Fruit fly (Drosophila melanogaster) whole organism, embryonic: Measurements from ENCODE around the gene Gprk2.

Experiments used
- Atf6 ChIP-seq: fragments of 200-800 bp; sonication (Bioruptor generic); IDR thresholded peaks from 2 replicates; pipeline ENCODE4 v1.3.6; 2022; ENCODE audit warnings: missing biosample characterization, missing genetic modification characterization
- B-H2 ChIP-seq: fragments of 200-800 bp; sonication (Bioruptor generic); optimal IDR thresholded peaks from 2 replicates; lab custom pipeline; 2018; ENCODE audit warnings: missing biosample characterization, mild to moderate bottlenecking, missing genetic modification characterization
- Bgb ChIP-seq: fragments of 200-800 bp; sonication (Bioruptor generic); IDR thresholded peaks from 2 replicates; pipeline ENCODE4 v1.3.6; 2022; ENCODE audit warnings: missing biosample characterization, missing genetic modification characterization; ENCODE audit not compliant: partially characterized antibody
- CG10462 ChIP-seq: fragments of 200-800 bp; sonication (Bioruptor generic); optimal IDR thresholded peaks from 2 replicates; lab custom pipeline; 2016; ENCODE audit warnings: missing biosample characterization, missing genetic modification characterization
- CG12659 ChIP-seq: fragments of 200-800 bp; sonication (Bioruptor generic); optimal IDR thresholded peaks from 3 replicates; lab custom pipeline; 2017; ENCODE audit warnings: mild to moderate bottlenecking, missing biosample characterization, missing genetic modification reagents, missing genetic modification characterization
- CG13123 ChIP-seq: fragments of 200-800 bp; sonication (Bioruptor generic); optimal IDR thresholded peaks from 2 replicates; lab custom pipeline; 2016; ENCODE audit warnings: missing biosample characterization, missing genetic modification characterization
- CG13296 ChIP-seq: fragments of 200-800 bp; sonication (Bioruptor generic); optimal IDR thresholded peaks from 3 replicates; lab custom pipeline; 2018; ENCODE audit warnings: missing biosample characterization, mild to moderate bottlenecking, missing genetic modification characterization
- CG14014 ChIP-seq: fragments of 200-800 bp; sonication (Bioruptor generic); IDR thresholded peaks from 2 replicates; pipeline ENCODE4 v1.3.6; 2022; ENCODE audit warnings: missing biosample characterization, missing genetic modification characterization
- CG17328 ChIP-seq: fragments of 200-800 bp; sonication (Bioruptor generic); IDR thresholded peaks from 2 replicates; pipeline ENCODE4 v1.3.6; 2022; ENCODE audit warnings: missing biosample characterization, missing genetic modification characterization
- CG17568 ChIP-seq: fragments of 200-800 bp; sonication (Bioruptor generic); optimal IDR thresholded peaks from 2 replicates; lab custom pipeline; 2018; ENCODE audit warnings: missing biosample characterization, mild to moderate bottlenecking, missing genetic modification characterization, moderate library complexity
- CG2889 ChIP-seq: fragments of 200-800 bp; sonication (Bioruptor generic); IDR thresholded peaks from 3 replicates; pipeline ENCODE4 v1.3.6; 2022; ENCODE audit warnings: missing biosample characterization, missing genetic modification characterization
- CG3065 ChIP-seq: fragments of 200-800 bp; sonication (Bioruptor generic); optimal IDR thresholded peaks from 2 replicates; lab custom pipeline; 2016; ENCODE audit warnings: missing biosample characterization, missing genetic modification characterization
- CG32532 ChIP-seq: fragments of 200-800 bp; sonication (Bioruptor generic); IDR thresholded peaks from 2 replicates; pipeline ENCODE4 v1.3.6; 2022; ENCODE audit warnings: missing biosample characterization, missing genetic modification characterization
- CG43689 ChIP-seq: fragments of 200-800 bp; sonication (Bioruptor generic); IDR thresholded peaks from 2 replicates; pipeline ENCODE4 v1.3.6; 2022; ENCODE audit warnings: missing biosample characterization, missing genetic modification characterization
- CG6254 ChIP-seq: fragments of 200-800 bp; sonication (Bioruptor generic); optimal IDR thresholded peaks from 3 replicates; lab custom pipeline; 2017; ENCODE audit warnings: mild to moderate bottlenecking, missing biosample characterization, missing genetic modification reagents, missing genetic modification characterization
- CG7839 ChIP-seq: fragments of 200-800 bp; sonication (Bioruptor generic); optimal IDR thresholded peaks from 3 replicates; lab custom pipeline; 2018; ENCODE audit warnings: missing biosample characterization, mild to moderate bottlenecking, missing genetic modification characterization, moderate library complexity
- Deaf1 ChIP-seq: fragments of 200-800 bp; optimal IDR thresholded peaks from 3 replicates; lab custom pipeline; 2019; ENCODE audit warnings: missing biosample characterization, mild to moderate bottlenecking, missing genetic modification characterization, moderate library complexity
- Dll ChIP-seq: fragments of 200-800 bp; sonication (Bioruptor generic); IDR thresholded peaks from 4 replicates; pipeline ENCODE4 v1.3.6; 2022; ENCODE audit warnings: missing biosample characterization, missing genetic modification characterization; ENCODE audit not compliant: partially characterized antibody
- Dref ChIP-seq: fragments of 200-800 bp; sonication (Bioruptor generic); IDR thresholded peaks from 2 replicates; pipeline ENCODE4 v1.3.6; 2022; ENCODE audit warnings: missing biosample characterization, missing genetic modification characterization
- HLH54F ChIP-seq: fragments of 200-800 bp; sonication (Bioruptor generic); optimal IDR thresholded peaks from 3 replicates; lab custom pipeline; 2016; ENCODE audit warnings: missing biosample characterization, missing genetic modification characterization
- Hr39 ChIP-seq: fragments of >200 bp; optimal IDR thresholded peaks from 2 replicates; lab custom pipeline; 2017
- Hr51 ChIP-seq, 2 experiments: fragments of 200-800 bp; sonication (Bioruptor generic); optimal IDR thresholded peaks; 2 replicates in 1 of 2; 3 replicates in 1 of 2; lab custom pipeline; 2016 to 2018; ENCODE audit warnings: missing biosample characterization in 2 of 2, missing genetic modification characterization in 2 of 2, mild to moderate bottlenecking in 1 of 2, moderate library complexity in 1 of 2
- MBD-R2 ChIP-seq: fragments of 200-800 bp; sonication (Bioruptor generic); IDR thresholded peaks from 2 replicates; pipeline ENCODE4 v1.3.6; 2022; ENCODE audit warnings: missing biosample characterization, missing genetic modification characterization
- MESR4 ChIP-seq: fragments of 200-800 bp; sonication (Bioruptor generic); optimal IDR thresholded peaks from 2 replicates; lab custom pipeline; 2018; ENCODE audit warnings: missing biosample characterization, mild to moderate bottlenecking, missing genetic modification characterization, moderate library complexity
- Med ChIP-seq: fragments of 200-800 bp; sonication (Bioruptor generic); peaks from one replicate; lab custom pipeline; 2016; ENCODE audit warnings: missing biosample characterization, missing genetic modification characterization, mild to moderate bottlenecking, inconsistent platforms, moderate library complexity
- Nf-YB ChIP-seq: fragments of 200-800 bp; sonication (Bioruptor generic); optimal IDR thresholded peaks from 3 replicates; lab custom pipeline; 2019; ENCODE audit warnings: missing biosample characterization, mild to moderate bottlenecking, missing genetic modification characterization, moderate library complexity
- Sox100B ChIP-seq: fragments of 200-800 bp; sonication (Bioruptor generic); optimal IDR thresholded peaks from 3 replicates; lab custom pipeline; 2018; ENCODE audit warnings: missing biosample characterization, mild to moderate bottlenecking, missing genetic modification characterization
- Xbp1 ChIP-seq: fragments of 200-800 bp; sonication (Bioruptor generic); optimal IDR thresholded peaks from 3 replicates; lab custom pipeline; 2016; ENCODE audit warnings: missing biosample characterization, mild to moderate bottlenecking, missing genetic modification characterization
- ara ChIP-seq: fragments of 200-800 bp; sonication (Bioruptor generic); IDR thresholded peaks from 2 replicates; pipeline ENCODE4 v1.3.6; 2022; ENCODE audit warnings: missing biosample characterization, missing genetic modification characterization
- chinmo ChIP-seq: fragments of 200-800 bp; sonication (Bioruptor generic); IDR thresholded peaks from 4 replicates; pipeline ENCODE4 v1.3.6; 2022; ENCODE audit warnings: missing biosample characterization, missing genetic modification characterization; ENCODE audit not compliant: partially characterized antibody
- crol ChIP-seq: fragments of 200-800 bp; sonication (Bioruptor generic); IDR thresholded peaks from 2 replicates; pipeline ENCODE4 v1.3.6; 2022; ENCODE audit warnings: missing biosample characterization, missing genetic modification characterization
- dmrt99B ChIP-seq: fragments of 200-800 bp; sonication (Bioruptor generic); optimal IDR thresholded peaks from 2 replicates; lab custom pipeline; 2018; ENCODE audit warnings: missing biosample characterization, mild to moderate bottlenecking, missing genetic modification characterization, moderate library complexity
- dpn ChIP-seq, 2 experiments: fragments of 200-800 bp; sonication (Bioruptor generic); optimal IDR thresholded peaks; 3 replicates each; lab custom pipeline; 2016; ENCODE audit warnings: missing biosample characterization in 2 of 2, missing genetic modification characterization in 2 of 2
- exex ChIP-seq: fragments of 200-800 bp; sonication (Bioruptor generic); optimal IDR thresholded peaks from 4 replicates; lab custom pipeline; 2018; ENCODE audit warnings: missing biosample characterization, mild to moderate bottlenecking, missing genetic modification characterization, moderate library complexity
- ftz-f1 ChIP-seq: fragments of 200-800 bp; sonication (Bioruptor generic); optimal IDR thresholded peaks from 2 replicates; lab custom pipeline; 2016; ENCODE audit warnings: missing biosample characterization, missing genetic modification characterization
- gcm2 ChIP-seq: fragments of 200-800 bp; sonication (Bioruptor generic); optimal IDR thresholded peaks from 2 replicates; lab custom pipeline; 2016; ENCODE audit warnings: missing biosample characterization, missing genetic modification characterization
- gfzf ChIP-seq: fragments of 200-800 bp; sonication (Bioruptor generic); optimal IDR thresholded peaks from 2 replicates; lab custom pipeline; 2016; ENCODE audit warnings: missing biosample characterization, mild to moderate bottlenecking, missing genetic modification characterization, moderate library complexity
- hbn ChIP-seq: fragments of 200-800 bp; sonication (Bioruptor generic); IDR thresholded peaks from 2 replicates; pipeline ENCODE4 v1.3.6; 2022; ENCODE audit warnings: missing biosample characterization, missing genetic modification characterization; ENCODE audit not compliant: partially characterized antibody
- kah ChIP-seq: fragments of 200-800 bp; sonication (Bioruptor generic); optimal IDR thresholded peaks from 2 replicates; lab custom pipeline; 2018; ENCODE audit warnings: missing biosample characterization, mild to moderate bottlenecking, missing genetic modification characterization
- knrl ChIP-seq: fragments of 200-800 bp; sonication (Bioruptor generic); IDR thresholded peaks from 3 replicates; pipeline ENCODE4 v1.3.6; 2022; ENCODE audit warnings: missing biosample characterization, missing genetic modification characterization; ENCODE audit not compliant: partially characterized antibody
- lilli ChIP-seq: fragments of 200-800 bp; sonication (Bioruptor generic); optimal IDR thresholded peaks from 3 replicates; lab custom pipeline; 2016; ENCODE audit warnings: missing biosample characterization, missing genetic modification characterization
- lmd ChIP-seq: fragments of 200-800 bp; sonication (Bioruptor generic); IDR thresholded peaks from 2 replicates; pipeline ENCODE4 v1.3.6; 2022; ENCODE audit warnings: missing biosample characterization, missing genetic modification characterization
- mirr ChIP-seq: fragments of 200-800 bp; sonication (Bioruptor generic); optimal IDR thresholded peaks from 3 replicates; lab custom pipeline; 2018; ENCODE audit warnings: missing biosample characterization, mild to moderate bottlenecking, missing genetic modification characterization
- prd ChIP-seq, 3 experiments: fragments of >200 bp in 2 of 3; fragments of 200-800 bp in 1 of 3; sonication (Bioruptor generic) in 1 of 3; optimal IDR thresholded peaks in 2 of 3; IDR thresholded peaks in 1 of 3; 2 replicates in 2 of 3; 3 replicates in 1 of 3; pipeline versions ENCODE4 v1.3.6 to Lab custom; 2017 to 2022; ENCODE audit warnings: missing biosample characterization in 1 of 3, missing genetic modification characterization in 1 of 3
- row ChIP-seq: fragments of 200-800 bp; sonication (Bioruptor generic); IDR thresholded peaks from 3 replicates; pipeline ENCODE4 v1.3.6; 2022; ENCODE audit warnings: missing biosample characterization, missing genetic modification characterization
- scrt ChIP-seq: fragments of 200-800 bp; sonication (Bioruptor generic); optimal IDR thresholded peaks from 2 replicates; lab custom pipeline; 2018; ENCODE audit warnings: missing biosample characterization, mild to moderate bottlenecking, missing genetic modification characterization, moderate library complexity
- slbo ChIP-seq: fragments of 200-800 bp; sonication (Bioruptor generic); IDR thresholded peaks from 2 replicates; pipeline ENCODE4 v1.3.6; 2022; ENCODE audit warnings: missing biosample characterization, missing genetic modification characterization
- unc-4 ChIP-seq: fragments of 200-800 bp; sonication (Bioruptor generic); IDR thresholded peaks from 2 replicates; pipeline ENCODE4 v1.3.6; 2022; ENCODE audit warnings: missing biosample characterization, missing genetic modification characterization; ENCODE audit not compliant: partially characterized antibody
- zf30C ChIP-seq: fragments of 200-800 bp; sonication (Bioruptor generic); optimal IDR thresholded peaks from 3 replicates; lab custom pipeline; 2018; ENCODE audit warnings: missing biosample characterization, mild to moderate bottlenecking, missing genetic modification characterization

The Gprk2 gene

DNA sequence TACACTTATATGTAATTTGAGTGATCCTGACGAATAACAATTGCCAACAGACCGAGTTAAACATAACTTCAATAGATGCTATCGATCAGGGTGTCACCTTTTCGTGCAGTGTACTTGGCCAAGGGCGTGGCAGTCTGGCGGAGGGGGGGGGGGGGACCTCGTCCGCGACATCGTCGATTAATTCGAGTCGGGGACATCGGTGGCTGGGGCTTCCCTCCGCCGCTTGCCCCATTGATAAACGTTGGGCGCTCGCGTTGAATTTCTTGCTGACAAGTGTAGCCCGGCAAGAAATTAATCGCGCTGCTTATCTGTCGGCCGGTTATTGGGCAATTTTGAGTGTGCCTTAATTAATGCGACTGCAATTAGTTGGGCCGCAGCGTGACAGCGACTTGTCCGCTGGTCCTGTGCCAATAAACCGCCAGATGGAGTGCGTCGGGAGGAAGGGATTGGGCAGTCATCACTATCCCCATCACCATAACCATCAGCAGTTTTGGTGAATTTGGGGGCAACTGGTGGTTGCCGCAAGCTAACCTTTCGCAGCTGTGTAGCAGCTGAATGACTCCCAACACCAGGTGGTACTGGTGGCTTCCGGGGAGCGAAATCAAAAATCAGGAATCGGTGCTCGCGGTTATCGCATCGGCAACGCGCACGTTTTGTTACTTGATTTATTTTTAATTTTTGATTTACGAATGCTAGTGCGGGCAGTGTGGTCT, 57.4 kb downstream of the Gprk2 start:
- TF ChIP-seq CG17328 (GFP tag; lab: Robert Waterston, UW) (no peak), row (GFP tag; lab: Robert Waterston, UW) (peak; percentile 52), Med (GFP tag; lab: Kevin White, UChicago) (peak; percentile 81), Hr39 (peak; percentile 79), CG14014 (GFP tag; lab: Robert Waterston, UW) (0 out of 2 replicates have a peak, but pooled peaks have one; percentile 9), zf30C (GFP tag; lab: Kevin White, UChicago) (peak; percentile 57), CG13296 (GFP tag; lab: Kevin White, UChicago) (no peak), CG3065 (peak; percentile 72), MBD-R2 (GFP tag; lab: Robert Waterston, UW) (peak; percentile 24; the same call in 1 of the 2 replicates), scrt (GFP tag; lab: Kevin White, UChicago) (peak; percentile 72), CG17568 (no peak), CG12659 (GFP tag; lab: Kevin White, UChicago) (peak; percentile 19), dpn (GFP tag; optimal IDR thresholded peaks at IDR 0.05; lab: Kevin White, UChicago) (peak in 1 of 2 experiments; percentile 1), Bgb (0 out of 2 replicates have a peak, but pooled peaks have one; percentile 14), Deaf1 (tag; lab: Kevin White, UChicago) (peak; percentile 12), CG32532 (GFP tag; lab: Robert Waterston, UW) (no peak), Xbp1 (GFP tag; lab: Kevin White, UChicago) (peak; percentile 11), CG13123 (GFP tag; lab: Kevin White, UChicago) (no peak), slbo (peak; percentile 36; the same call in 1 of the 2 replicates), MESR4 (GFP tag; lab: Kevin White, UChicago) (peak; percentile 32), ftz-f1 (peak; percentile 65), Dll (GFP tag; lab: Robert Waterston, UW) (0 out of 4 replicates have a peak, but pooled peaks have one; percentile 11), crol (GFP tag; lab: Robert Waterston, UW) (peak; percentile 78), prd (optimal IDR thresholded peaks at IDR 0.05; lab: Kevin White, UChicago) (no peak), prd (GFP tag; IDR thresholded peaks at IDR 0.05; lab: Robert Waterston, UW) (0 out of 3 replicates have a peak, but pooled peaks have one; percentile 27), CG6254 (no peak), B-H2 (GFP tag; lab: Kevin White, UChicago) (no peak), Atf6 (GFP tag; lab: Robert Waterston, UW) (peak; percentile 53; the same call in 1 of the 2 replicates), CG2889 (GFP tag; lab: Robert Waterston, UW) (peak; percentile 77), lmd (peak; percentile 12; the same call in 1 of the 2 replicates), knrl (GFP tag; lab: Robert Waterston, UW) (0 out of 3 replicates have a peak, but pooled peaks have one; percentile 30), HLH54F (GFP tag; lab: Kevin White, UChicago) (no peak), kah (peak; percentile 66), exex (tag; lab: Kevin White, UChicago) (peak; percentile 60), hbn (GFP tag; lab: Robert Waterston, UW) (no peak), CG7839 (tag; lab: Kevin White, UChicago) (peak; percentile 10), CG43689 (GFP tag; lab: Robert Waterston, UW) (no peak), chinmo (GFP tag; lab: Robert Waterston, UW) (0 out of 4 replicates have a peak, but pooled peaks have one; percentile 8), lilli (GFP tag; lab: Kevin White, UChicago) (peak; percentile 38)
- TF ChIP-seq, all 482 proteins: peak for 28

DNA sequence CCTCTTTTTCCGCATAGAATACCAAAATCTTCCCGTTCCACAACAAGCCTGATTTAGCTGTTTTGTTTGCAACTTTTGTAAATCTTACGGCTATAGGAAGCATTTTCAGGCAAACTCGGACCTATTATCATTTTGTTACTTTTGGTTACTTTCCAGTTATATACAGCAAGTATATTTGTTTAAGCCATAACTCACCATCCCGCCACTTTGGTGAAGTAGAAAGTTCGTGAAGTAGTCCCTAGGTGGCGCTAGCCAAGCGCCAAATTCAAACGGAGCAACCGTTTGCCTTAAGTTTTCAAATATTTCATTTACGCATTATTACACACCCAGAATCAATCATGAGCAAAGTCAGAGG, 57.9 kb downstream of the Gprk2 start, which contains the start of the genes CG11334 and CG11333:
Gene CG11334 (minus strand): TSS at position 26 of the 355 bp plus-strand sequence.
Gene CG11333 (plus strand): TSS at position 290 of the 355 bp plus-strand sequence.
- TF ChIP-seq Hr51 (GFP tag; optimal IDR thresholded peaks at IDR 0.05; lab: Kevin White, UChicago) (peak in 1 of 2 experiments; percentile 63), CG10462 (GFP tag; lab: Kevin White, UChicago) (no peak), unc-4 (GFP tag; lab: Robert Waterston, UW) (no peak), Nf-YB (GFP tag; lab: Kevin White, UChicago) (no peak), Dref (GFP tag; lab: Robert Waterston, UW) (no peak), dmrt99B (tag; lab: Kevin White, UChicago) (no peak), Sox100B (GFP tag; lab: Kevin White, UChicago) (no peak), gcm2 (no peak), mirr (GFP tag; lab: Kevin White, UChicago) (no peak), gfzf (GFP tag; lab: Kevin White, UChicago) (peak; percentile 88), ara (no peak)
